Worm (Caenorhabditis elegans) whole organism, L4/young adult: ENCODE data around the gene trpp-1.
"Not testable (repeated sequence)": the region's sequence is repeated elsewhere in the genome, so short reads cannot be mapped to it uniquely, and the experiment has no call there.

Experiments
- dao-5 ChIP-seq: sonication (generic microtip); optimal IDR thresholded peaks from 2 replicates; lab custom pipeline; 2016; ENCODE audit warnings: missing genotype, missing genetic modification characterization, moderate library complexity, missing compliant biosample characterization
- him-1 ChIP-seq: sonication (generic microtip); optimal IDR thresholded peaks from 2 replicates; lab custom pipeline; 2016; ENCODE audit warnings: missing genotype, missing genetic modification reagents, missing genetic modification characterization, missing compliant biosample characterization

DNA sequence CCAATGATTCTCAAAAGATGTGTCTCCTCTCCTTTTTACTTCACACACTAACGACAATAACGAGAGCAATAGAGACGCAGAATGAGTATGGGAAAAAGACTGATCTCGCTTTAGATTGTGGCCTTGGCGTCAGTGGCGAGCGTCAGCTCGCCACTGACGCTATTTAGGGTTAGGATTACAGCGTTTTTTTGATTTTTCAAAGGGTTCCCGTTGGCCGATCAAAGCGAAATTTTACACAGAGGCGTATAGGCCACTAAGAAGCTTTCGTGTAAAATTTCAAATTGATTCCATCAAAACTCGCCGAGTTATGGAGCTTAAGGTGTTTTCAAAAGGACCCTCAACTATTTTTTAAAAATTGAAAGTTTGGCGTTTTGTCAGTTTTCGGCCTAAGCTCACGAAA lies 11.3 kb downstream of the trpp-1 start, which contains the start of gene DC2.5:
- TF ChIP-seq him-1 (tag; lab: Kevin White, UChicago); dao-5: not testable (repeated sequence)
